Worm (Caenorhabditis elegans): ENCODE data around the gene gpx-4.
A peak's percentile ranks its signal among the peaks of the same experiment; 100 is the strongest.

gpx-4 gene

ce11 chrIV:2688716-2689307 is 14.0 kb upstream of the gpx-4 start, which contains the start of gene egrh-3:
egrh-3 (minus strand) TSS chrIV:2688766.
- TF ChIP-seq nhr-11 (tag; optimal IDR thresholded peaks at IDR 0.05) (no peak), nhr-237 (tag; optimal IDR thresholded peaks at IDR 0.05) (no peak)

- TF ChIP-seq ceh-28 (tag; optimal IDR thresholded peaks at IDR 0.05) (peak; percentile 86), nhr-12 (tag; optimal IDR thresholded peaks at IDR 0.05) (no peak)
Measured at ce11 chrIV:2680281-2680680, 5.5 kb upstream of the gpx-4 start.

ce11 chrIV:2678152-2678551 is 3.3 kb upstream of the gpx-4 start:
- TF ChIP-seq pqm-1 (tag; optimal IDR thresholded peaks at IDR 0.05) (no peak), ztf-4 (tag; optimal IDR thresholded peaks at IDR 0.05) (no peak), nhr-43 (tag; optimal IDR thresholded peaks at IDR 0.05; ENCODE audit: poor library complexity, severe bottlenecking) (no peak), elt-2 (tag; optimal IDR thresholded peaks at IDR 0.05) (no peak), lin-39 (tag; optimal IDR thresholded peaks at IDR 0.05) (no peak), nhr-11 (tag; optimal IDR thresholded peaks at IDR 0.05) (no peak), nfya-1 (tag; optimal IDR thresholded peaks at IDR 0.05; ENCODE audit: insufficient read depth) (no peak), ztf-11 (tag; optimal IDR thresholded peaks at IDR 0.05) (no peak), ZK546.5 (tag; optimal IDR thresholded peaks at IDR 0.05) (no peak), skn-1 (tag; optimal IDR thresholded peaks at IDR 0.05) (no peak), unc-39 (tag; optimal IDR thresholded peaks at IDR 0.05) (no peak)

- TF ChIP-seq elt-2 (tag; optimal IDR thresholded peaks at IDR 0.05) (no peak), elt-1 (tag; optimal IDR thresholded peaks at IDR 0.05) (no peak), lsy-12 (tag; optimal IDR thresholded peaks at IDR 0.05) (no peak), nhr-43 (tag; optimal IDR thresholded peaks at IDR 0.05; ENCODE audit: poor library complexity, severe bottlenecking) (no peak), ama-1 (optimal IDR thresholded peaks at IDR 0.05) (no peak), tbx-2 (tag; optimal IDR thresholded peaks at IDR 0.05) (no peak), nhr-11 (tag; optimal IDR thresholded peaks at IDR 0.05) (no peak), ceh-28 (tag; optimal IDR thresholded peaks at IDR 0.05) (no peak), aly-2 (tag; optimal IDR thresholded peaks at IDR 0.05) (no peak), hmg-11 (tag; optimal IDR thresholded peaks at IDR 0.05) (no peak), mdl-1 (tag; optimal IDR thresholded peaks at IDR 0.05) (no peak), mml-1 (tag; optimal IDR thresholded peaks at IDR 0.05) (no peak), nhr-67 (tag; optimal IDR thresholded peaks at IDR 0.05) (no peak), unc-39 (tag; optimal IDR thresholded peaks at IDR 0.05) (no peak), R02D3.7 (tag; optimal IDR thresholded peaks at IDR 0.05) (no peak), nhr-237 (tag; optimal IDR thresholded peaks at IDR 0.05) (no peak), ceh-9 (tag; optimal IDR thresholded peaks at IDR 0.05) (no peak), nfya-1 (tag; optimal IDR thresholded peaks at IDR 0.05; ENCODE audit: insufficient read depth) (no peak), ceh-82 (tag; optimal IDR thresholded peaks at IDR 0.05) (no peak)
Measured at ce11 chrIV:2677687-2678086, 2.9 kb upstream of the gpx-4 start.

ce11 chrIV:2676281-2676680 is 1.5 kb upstream of the gpx-4 start, which contains the start of gene Y94H6A.3:
Y94H6A.3 (plus strand) TSS chrIV:2676512.
- peak; percentile 61 for TF ChIP-seq ceh-28 (tag; optimal IDR thresholded peaks at IDR 0.05)
- no peak for TF ChIP-seq nhr-237 (tag; optimal IDR thresholded peaks at IDR 0.05)
- peak; percentile 84 for TF ChIP-seq skn-1 (tag; optimal IDR thresholded peaks at IDR 0.05)
- no peak for TF ChIP-seq ztf-11 (tag; optimal IDR thresholded peaks at IDR 0.05)
- TF ChIP-seq aly-2 (tag; optimal IDR thresholded peaks at IDR 0.05), result no peak
- TF ChIP-seq pqm-1 (tag; optimal IDR thresholded peaks at IDR 0.05), result peak; percentile 20
- TF ChIP-seq eor-1 (tag; optimal IDR thresholded peaks at IDR 0.05), result peak in 1 of 2 experiments; percentile 24
- peak; percentile 92 for TF ChIP-seq nfya-1 (tag; optimal IDR thresholded peaks at IDR 0.05; ENCODE audit: insufficient read depth)
- no peak for TF ChIP-seq elt-3 (tag; optimal IDR thresholded peaks at IDR 0.05)
- TF ChIP-seq lsy-12 (tag; optimal IDR thresholded peaks at IDR 0.05), result peak; percentile 52
- TF ChIP-seq nhr-25 (tag; optimal IDR thresholded peaks at IDR 0.05), result peak; percentile 76
- TF ChIP-seq ama-1 (optimal IDR thresholded peaks at IDR 0.05), result peak; percentile 37
- no peak for TF ChIP-seq egl-5 (tag; optimal IDR thresholded peaks at IDR 0.05)
- TF ChIP-seq nhr-28 (tag; optimal IDR thresholded peaks at IDR 0.05), result no peak
- peak; percentile 68 for TF ChIP-seq lin-39 (tag; optimal IDR thresholded peaks at IDR 0.05)
- TF ChIP-seq R02D3.7 (tag; optimal IDR thresholded peaks at IDR 0.05), result peak; percentile 73
- TF ChIP-seq mml-1 (tag; optimal IDR thresholded peaks at IDR 0.05), result no peak
- no peak for TF ChIP-seq mdl-1 (tag; optimal IDR thresholded peaks at IDR 0.05)
- peak; percentile 48 for TF ChIP-seq hmg-11 (tag; optimal IDR thresholded peaks at IDR 0.05)
- peak; percentile 61 for TF ChIP-seq snpc-4 (tag; optimal IDR thresholded peaks at IDR 0.05)
- peak; percentile 87 for TF ChIP-seq fkh-10 (GFP tag; optimal IDR thresholded peaks at IDR 0.05)
- peak; percentile 90 for TF ChIP-seq pha-4 (tag; optimal IDR thresholded peaks at IDR 0.05)
- no peak for TF ChIP-seq elt-1 (tag; optimal IDR thresholded peaks at IDR 0.05)
- TF ChIP-seq unc-62 (GFP tag; optimal IDR thresholded peaks at IDR 0.05), result no peak
- peak; percentile 89 for TF ChIP-seq nhr-23 (tag; optimal IDR thresholded peaks at IDR 0.05)
- peak; percentile 66 for TF ChIP-seq jun-1 (tag; optimal IDR thresholded peaks at IDR 0.05)
- no peak for TF ChIP-seq unc-39 (tag; optimal IDR thresholded peaks at IDR 0.05)
- peak; percentile 97 for TF ChIP-seq lin-15B (tag; optimal IDR thresholded peaks at IDR 0.05)
- peak; percentile 68 for TF ChIP-seq ceh-82 (tag; optimal IDR thresholded peaks at IDR 0.05)
- TF ChIP-seq fos-1 (tag; optimal IDR thresholded peaks at IDR 0.05), result no peak
- no peak for TF ChIP-seq sea-2 (GFP tag; optimal IDR thresholded peaks at IDR 0.05)
- TF ChIP-seq ZK546.5 (tag; optimal IDR thresholded peaks at IDR 0.05), result no peak
- no peak for TF ChIP-seq ztf-4 (tag; optimal IDR thresholded peaks at IDR 0.05)
- no peak for TF ChIP-seq egl-27 (tag; optimal IDR thresholded peaks at IDR 0.05)
- TF ChIP-seq tbx-2 (tag; optimal IDR thresholded peaks at IDR 0.05), result peak; percentile 72
- peak; percentile 47 for TF ChIP-seq nhr-11 (tag; optimal IDR thresholded peaks at IDR 0.05)

All from whole organism, L3 larva.